Fruit fly (Drosophila melanogaster) whole organism, embryonic: Measurements from ENCODE around the gene Abca3.

Experiments
- Abd-B ChIP-seq: fragments of 200-800 bp; sonication (Bioruptor generic); optimal IDR thresholded peaks from 2 replicates; lab custom pipeline; 2018; ENCODE audit warnings: missing biosample characterization, mild to moderate bottlenecking, missing genetic modification characterization, moderate library complexity
- CG10431 ChIP-seq: fragments of 200-800 bp; sonication (Bioruptor generic); optimal IDR thresholded peaks from 3 replicates; lab custom pipeline; 2018; ENCODE audit warnings: missing biosample characterization, mild to moderate bottlenecking, missing genetic modification characterization
- CG10462 ChIP-seq: fragments of 200-800 bp; sonication (Bioruptor generic); optimal IDR thresholded peaks from 2 replicates; lab custom pipeline; 2016; ENCODE audit warnings: missing biosample characterization, missing genetic modification characterization
- CG10979 ChIP-seq: fragments of 200-800 bp; sonication (Bioruptor generic); optimal IDR thresholded peaks from 2 replicates; lab custom pipeline; 2018; ENCODE audit warnings: missing biosample characterization, mild to moderate bottlenecking, missing genetic modification characterization, moderate library complexity
- CG11085 ChIP-seq: fragments of 200-800 bp; sonication (Bioruptor generic); IDR thresholded peaks from 2 replicates; pipeline ENCODE4 v1.3.6; 2022; ENCODE audit warnings: missing biosample characterization, missing genetic modification characterization
- CG11247 ChIP-seq: fragments of 200-800 bp; sonication (Bioruptor generic); IDR thresholded peaks from 2 replicates; pipeline ENCODE4 v1.3.6; 2022; ENCODE audit warnings: missing biosample characterization, missing genetic modification characterization
- CG11456 ChIP-seq: fragments of 200-800 bp; sonication (Bioruptor generic); IDR thresholded peaks from 3 replicates; pipeline ENCODE4 v1.3.6; 2022; ENCODE audit warnings: missing biosample characterization, missing genetic modification characterization
- CG13775 ChIP-seq: fragments of 200-800 bp; sonication (Bioruptor generic); optimal IDR thresholded peaks from 3 replicates; lab custom pipeline; 2017; ENCODE audit warnings: missing biosample characterization, mild to moderate bottlenecking, missing genetic modification characterization
- CG14860 ChIP-seq: fragments of 200-800 bp; sonication (Bioruptor generic); IDR thresholded peaks from 3 replicates; pipeline ENCODE4 v1.3.6; 2022; ENCODE audit warnings: missing biosample characterization, missing genetic modification characterization; ENCODE audit not compliant: partially characterized antibody
- CG17568 ChIP-seq: fragments of 200-800 bp; sonication (Bioruptor generic); optimal IDR thresholded peaks from 2 replicates; lab custom pipeline; 2018; ENCODE audit warnings: missing biosample characterization, mild to moderate bottlenecking, missing genetic modification characterization, moderate library complexity
- CG17802 ChIP-seq: fragments of 200-800 bp; sonication (Bioruptor generic); optimal IDR thresholded peaks from 2 replicates; lab custom pipeline; 2018; ENCODE audit warnings: missing biosample characterization, mild to moderate bottlenecking, missing genetic modification characterization, moderate library complexity
- CG31388 ChIP-seq: fragments of 200-800 bp; sonication (Bioruptor generic); optimal IDR thresholded peaks from 2 replicates; lab custom pipeline; 2016; ENCODE audit warnings: missing biosample characterization, missing genetic modification characterization
- CG4424 ChIP-seq: fragments of 200-800 bp; sonication (Bioruptor generic); optimal IDR thresholded peaks from 3 replicates; lab custom pipeline; 2016; ENCODE audit warnings: missing biosample characterization, missing genetic modification characterization
- CG4707 ChIP-seq: fragments of 200-800 bp; sonication (Bioruptor generic); optimal IDR thresholded peaks from 2 replicates; lab custom pipeline; 2018; ENCODE audit warnings: missing biosample characterization, mild to moderate bottlenecking, missing genetic modification characterization, moderate library complexity
- CG6813 ChIP-seq: fragments of 200-800 bp; sonication (Bioruptor generic); optimal IDR thresholded peaks from 2 replicates; lab custom pipeline; 2017; ENCODE audit warnings: missing biosample characterization, missing genetic modification characterization, mild to moderate bottlenecking, moderate library complexity, missing genetic modification reagents
- CG6854 ChIP-seq: fragments of 200-800 bp; sonication (Bioruptor generic); optimal IDR thresholded peaks from 3 replicates; lab custom pipeline; 2017; ENCODE audit warnings: missing biosample characterization, mild to moderate bottlenecking, missing genetic modification characterization
- CG7745 ChIP-seq: fragments of 200-800 bp; sonication (Bioruptor generic); optimal IDR thresholded peaks from 2 replicates; lab custom pipeline; 2018; ENCODE audit warnings: missing biosample characterization, mild to moderate bottlenecking, missing genetic modification characterization, moderate library complexity
- CG8478 ChIP-seq: fragments of >200 bp; optimal IDR thresholded peaks from 2 replicates; lab custom pipeline; 2018
- CkIIα-i1 ChIP-seq: fragments of 200-800 bp; sonication (Bioruptor generic); IDR thresholded peaks from 2 replicates; pipeline ENCODE4 v1.3.6; 2022; ENCODE audit warnings: missing biosample characterization, missing genetic modification characterization
- Dbx ChIP-seq: fragments of 200-800 bp; sonication (Bioruptor generic); IDR thresholded peaks from 3 replicates; pipeline ENCODE4 v1.3.6; 2022; ENCODE audit warnings: missing biosample characterization, missing genetic modification characterization
- Ets65A ChIP-seq: fragments of 200-800 bp; sonication (Bioruptor generic); peaks from one replicate; lab custom pipeline; 2016; ENCODE audit warnings: missing biosample characterization, missing genetic modification characterization
- NC2α ChIP-seq: fragments of 200-800 bp; sonication (Bioruptor generic); optimal IDR thresholded peaks from 2 replicates; lab custom pipeline; 2016; ENCODE audit warnings: missing biosample characterization, missing genetic modification characterization
- NFAT ChIP-seq: fragments of 200-800 bp; sonication (Bioruptor generic); IDR thresholded peaks from 2 replicates; pipeline ENCODE4 v1.3.6; 2022; ENCODE audit warnings: missing biosample characterization, missing genetic modification characterization
- Usf ChIP-seq: fragments of 200-800 bp; sonication (Bioruptor generic); optimal IDR thresholded peaks from 2 replicates; lab custom pipeline; 2017; ENCODE audit warnings: missing genotype, missing biosample characterization, missing genetic modification characterization
- Xrp1 ChIP-seq: fragments of 200-800 bp; sonication (Bioruptor generic); IDR thresholded peaks from 2 replicates; pipeline ENCODE4 v1.3.6; 2022; ENCODE audit warnings: missing biosample characterization, missing genetic modification characterization
- abd-A ChIP-seq: fragments of 200-800 bp; sonication (Bioruptor generic); optimal IDR thresholded peaks from 3 replicates; lab custom pipeline; 2019; ENCODE audit warnings: missing biosample characterization, mild to moderate bottlenecking, missing genetic modification characterization, moderate library complexity
- ase ChIP-seq: fragments of 200-800 bp; sonication (Bioruptor generic); IDR thresholded peaks from 3 replicates; pipeline ENCODE4 v1.3.6; 2022; ENCODE audit warnings: missing biosample characterization, missing genetic modification characterization
- ato ChIP-seq: fragments of 200-800 bp; sonication (Bioruptor generic); IDR thresholded peaks from 2 replicates; pipeline ENCODE4 v1.3.6; 2022; ENCODE audit warnings: missing biosample characterization, missing genetic modification characterization; ENCODE audit not compliant: partially characterized antibody
- bab2 ChIP-seq: fragments of 200-800 bp; sonication (Bioruptor generic); optimal IDR thresholded peaks from 2 replicates; lab custom pipeline; 2016; ENCODE audit warnings: missing biosample characterization, missing genetic modification characterization
- br ChIP-seq: fragments of >200 bp; optimal IDR thresholded peaks from 2 replicates; lab custom pipeline; 2017
- chn ChIP-seq: fragments of 200-800 bp; sonication (Bioruptor generic); optimal IDR thresholded peaks from 2 replicates; lab custom pipeline; 2016; ENCODE audit warnings: missing biosample characterization, missing genetic modification characterization
- danr ChIP-seq: fragments of 200-800 bp; sonication (Bioruptor generic); IDR thresholded peaks from 2 replicates; pipeline ENCODE4 v1.3.6; 2022; ENCODE audit warnings: missing biosample characterization, missing genetic modification characterization
- dmrt11E ChIP-seq: fragments of 200-800 bp; sonication (Bioruptor generic); optimal IDR thresholded peaks from 3 replicates; lab custom pipeline; 2018; ENCODE audit warnings: missing biosample characterization, mild to moderate bottlenecking, missing genetic modification characterization, moderate library complexity
- fd102C ChIP-seq: fragments of 200-800 bp; sonication (Bioruptor generic); optimal IDR thresholded peaks from 2 replicates; lab custom pipeline; 2018; ENCODE audit warnings: missing biosample characterization, mild to moderate bottlenecking, missing genetic modification characterization, moderate library complexity
- fru ChIP-seq: fragments of >200 bp; optimal IDR thresholded peaks from 2 replicates; lab custom pipeline; 2017
- ham ChIP-seq: fragments of 200-800 bp; sonication (Bioruptor generic); IDR thresholded peaks from 2 replicates; pipeline ENCODE4 v1.3.6; 2022; ENCODE audit warnings: missing biosample characterization, missing genetic modification characterization
- her ChIP-seq: fragments of 200-800 bp; sonication (Bioruptor generic); optimal IDR thresholded peaks from 2 replicates; lab custom pipeline; 2016; ENCODE audit warnings: missing biosample characterization, missing genetic modification characterization
- insv ChIP-seq, 2 experiments: fragments of 200-800 bp; sonication (Bioruptor generic); optimal IDR thresholded peaks; 3 replicates each; lab custom pipeline; 2016 to 2018; ENCODE audit warnings: missing biosample characterization in 2 of 2, missing genetic modification characterization in 2 of 2
- kay ChIP-seq: fragments of 200-800 bp; sonication (Bioruptor generic); optimal IDR thresholded peaks from 2 replicates; lab custom pipeline; 2016; ENCODE audit warnings: missing biosample characterization, missing genetic modification characterization
- knrl ChIP-seq: fragments of 200-800 bp; sonication (Bioruptor generic); IDR thresholded peaks from 3 replicates; pipeline ENCODE4 v1.3.6; 2022; ENCODE audit warnings: missing biosample characterization, missing genetic modification characterization; ENCODE audit not compliant: partially characterized antibody
- luna ChIP-seq: fragments of 200-800 bp; sonication (Bioruptor generic); optimal IDR thresholded peaks from 2 replicates; lab custom pipeline; 2016; ENCODE audit warnings: missing biosample characterization, missing genetic modification characterization
- mirr ChIP-seq: fragments of 200-800 bp; sonication (Bioruptor generic); optimal IDR thresholded peaks from 3 replicates; lab custom pipeline; 2018; ENCODE audit warnings: missing biosample characterization, mild to moderate bottlenecking, missing genetic modification characterization
- p53 ChIP-seq: fragments of 200-800 bp; sonication (Bioruptor generic); optimal IDR thresholded peaks from 2 replicates; lab custom pipeline; 2016; ENCODE audit warnings: missing biosample characterization, missing genetic modification characterization
- peb ChIP-seq: fragments of 200-800 bp; sonication (Bioruptor generic); IDR thresholded peaks from 2 replicates; pipeline ENCODE4 v1.3.6; 2022; ENCODE audit warnings: missing biosample characterization, missing genetic modification characterization
- rib ChIP-seq: fragments of 200-800 bp; sonication (Bioruptor generic); IDR thresholded peaks from 2 replicates; pipeline ENCODE4 v1.3.6; 2022; ENCODE audit warnings: missing biosample characterization, missing genetic modification characterization
- sd ChIP-seq: fragments of 200-800 bp; sonication (Bioruptor generic); optimal IDR thresholded peaks from 3 replicates; lab custom pipeline; 2018; ENCODE audit warnings: missing biosample characterization, mild to moderate bottlenecking, missing genetic modification characterization, moderate library complexity
- seq ChIP-seq: fragments of 200-800 bp; sonication (Bioruptor generic); IDR thresholded peaks from 2 replicates; pipeline ENCODE4 v1.3.6; 2022; ENCODE audit warnings: missing biosample characterization, missing genetic modification characterization
- slbo ChIP-seq: fragments of 200-800 bp; sonication (Bioruptor generic); IDR thresholded peaks from 2 replicates; pipeline ENCODE4 v1.3.6; 2022; ENCODE audit warnings: missing biosample characterization, missing genetic modification characterization
- sqz ChIP-seq: fragments of 200-800 bp; sonication (Bioruptor generic); optimal IDR thresholded peaks from 3 replicates; lab custom pipeline; 2018; ENCODE audit warnings: missing biosample characterization, mild to moderate bottlenecking, missing genetic modification characterization
- sr ChIP-seq: fragments of 200-800 bp; sonication (Bioruptor generic); IDR thresholded peaks from 3 replicates; pipeline ENCODE4 v1.3.6; 2022; ENCODE audit warnings: missing biosample characterization, missing genetic modification characterization
- tx ChIP-seq: fragments of 200-800 bp; sonication (Bioruptor generic); optimal IDR thresholded peaks from 2 replicates; lab custom pipeline; 2016; ENCODE audit warnings: missing biosample characterization, missing genetic modification characterization
- wor ChIP-seq: fragments of 200-800 bp; sonication (Bioruptor generic); IDR thresholded peaks from 2 replicates; pipeline ENCODE4 v1.3.6; 2022; ENCODE audit warnings: missing biosample characterization, missing genetic modification characterization

Gene Abca3

DNA sequence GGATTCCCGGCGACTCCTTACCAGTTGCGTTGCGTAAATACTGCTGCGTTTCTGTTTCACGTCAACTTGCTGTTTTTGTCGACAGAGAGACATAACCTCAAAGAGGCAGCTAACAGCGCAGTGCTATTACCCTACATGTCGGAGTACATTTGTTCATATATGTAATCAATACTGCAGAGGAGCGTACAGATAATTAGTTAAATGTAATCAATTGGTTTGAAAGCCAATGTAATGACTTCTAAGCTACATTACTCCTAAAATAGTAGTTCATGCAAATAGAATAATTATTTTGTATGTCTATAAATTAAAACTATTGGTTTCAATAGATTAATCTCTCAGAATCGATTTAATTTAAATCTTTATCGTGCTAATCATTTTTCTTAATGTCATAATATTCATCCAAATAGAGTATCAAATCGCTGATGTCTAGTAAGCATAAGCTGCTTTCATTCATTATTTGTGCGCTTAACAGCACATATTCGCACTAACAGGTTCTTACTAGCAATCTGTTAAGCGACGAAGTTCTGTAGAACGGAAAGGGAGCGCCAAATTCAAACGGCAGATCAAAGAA, 12.8 kb upstream of the Abca3 start, which contains the start of the genes SLIRP1 and anox (continued):
- TF ChIP-seq CG6854 (GFP tag; lab: Kevin White, UChicago) (peak; percentile 77), ase (peak; percentile 48; the same call in 1 of the 3 replicates), CG4707 (GFP tag; lab: Kevin White, UChicago) (peak; percentile 52), CG10979 (tag; lab: Kevin White, UChicago) (peak; percentile 89), CG11247 (peak; percentile 73), peb (GFP tag; lab: Robert Waterston, UW) (peak; percentile 70), insv (GFP tag; optimal IDR thresholded peaks at IDR 0.05; lab: Kevin White, UChicago) (peak in 1 of 2 experiments; percentile 48), CG8478 (lab: Kevin White, UChicago) (no peak), Xrp1 (GFP tag; lab: Robert Waterston, UW) (peak; percentile 87), fru (lab: Kevin White, UChicago) (no peak), CG7745 (tag; lab: Kevin White, UChicago) (no peak), kay (GFP tag; lab: Kevin White, UChicago) (peak; percentile 76), abd-A (tag; lab: Kevin White, UChicago) (no peak), CG11456 (GFP tag; lab: Robert Waterston, UW) (peak; percentile 79; the same call in 1 of the 3 replicates), danr (peak; percentile 65), Abd-B (peak; percentile 91), luna (peak; percentile 56), bab2 (GFP tag; lab: Kevin White, UChicago) (peak; percentile 68), CG13775 (GFP tag; lab: Kevin White, UChicago) (peak; percentile 87), CG10462 (peak; percentile 70), CG11085 (GFP tag; lab: Robert Waterston, UW) (0 out of 2 replicates have a peak, but pooled peaks have one; percentile 47), ham (GFP tag; lab: Robert Waterston, UW) (0 out of 2 replicates have a peak, but pooled peaks have one; percentile 23), knrl (GFP tag; lab: Robert Waterston, UW) (no peak), NFAT (GFP tag; lab: Robert Waterston, UW) (peak; percentile 52; the same call in 1 of the 2 replicates), CkIIα-i1 (GFP tag; lab: Robert Waterston, UW) (no peak), Usf (peak; percentile 81), her (GFP tag; lab: Kevin White, UChicago) (peak; percentile 64), ato (GFP tag; lab: Robert Waterston, UW) (no peak), tx (GFP tag; lab: Kevin White, UChicago) (peak; percentile 69), sr (GFP tag; lab: Robert Waterston, UW) (no peak), sd (no peak), chn (GFP tag; lab: Kevin White, UChicago) (peak; percentile 59), dmrt11E (tag; lab: Kevin White, UChicago) (peak; percentile 92), CG17568 (GFP tag; lab: Kevin White, UChicago) (no peak), CG6813 (GFP tag; lab: Kevin White, UChicago) (peak; percentile 70), slbo (GFP tag; lab: Robert Waterston, UW) (peak; percentile 84), CG4424 (peak; percentile 89), mirr (peak; percentile 58), rib (GFP tag; lab: Robert Waterston, UW) (0 out of 2 replicates have a peak, but pooled peaks have one; percentile 33), br (lab: Kevin White, UChicago) (no peak), NC2α (GFP tag; lab: Kevin White, UChicago) (peak; percentile 69), CG17802 (tag; lab: Kevin White, UChicago) (peak; percentile 40), Dbx (GFP tag; lab: Robert Waterston, UW) (peak; percentile 80), Ets65A (GFP tag; lab: Kevin White, UChicago) (peak; percentile 68), fd102C (GFP tag; lab: Kevin White, UChicago) (no peak), CG10431 (GFP tag; lab: Kevin White, UChicago) (peak; percentile 70), sqz (peak; percentile 59), CG14860 (no peak), wor (peak; percentile 72), CG31388 (GFP tag; lab: Kevin White, UChicago) (peak; percentile 47), p53 (GFP tag; lab: Kevin White, UChicago) (peak; percentile 9), seq (GFP tag; lab: Robert Waterston, UW) (peak; percentile 74)
